Worm (Caenorhabditis elegans) whole organism, L2 larva: Measurements from ENCODE around the gene his-41.
A peak's percentile ranks its signal among the peaks of the same experiment; 100 is the strongest.

Source experiments
- C34F6.9 ChIP-seq: fragments of 150-350 bp; optimal IDR thresholded peaks from 2 replicates; lab custom pipeline; 2014; ENCODE audit warnings: missing biosample characterization, missing genetic modification characterization
- F13H6.1 ChIP-seq: sonication (generic microtip); optimal IDR thresholded peaks from 2 replicates; lab custom pipeline; 2016; ENCODE audit warnings: missing genetic modification characterization, missing compliant biosample characterization
- R02D3.7 ChIP-seq: fragments of 150-350 bp; optimal IDR thresholded peaks from 2 replicates; lab custom pipeline; 2014; ENCODE audit warnings: missing biosample characterization, missing genetic modification characterization
- Y55F3AM.14 ChIP-seq: fragments of 200-800 bp; sonication (Bioruptor generic); optimal IDR thresholded peaks from 2 replicates; lab custom pipeline; 2018; ENCODE audit warnings: mild to moderate bottlenecking, missing genetic modification characterization, missing compliant biosample characterization
- ZK546.5 ChIP-seq: sonication (generic microtip); optimal IDR thresholded peaks from 2 replicates; lab custom pipeline; 2017; ENCODE audit warnings: missing biosample characterization, missing genetic modification characterization
- alr-1 ChIP-seq: fragments of 150-350 bp; optimal IDR thresholded peaks from 2 replicates; lab custom pipeline; 2014; ENCODE audit warnings: missing biosample characterization, missing genetic modification characterization
- aly-2 ChIP-seq: fragments of 150-350 bp; optimal IDR thresholded peaks from 2 replicates; lab custom pipeline; 2014; ENCODE audit warnings: missing biosample characterization, missing genetic modification characterization
- ama-1 ChIP-seq: fragments of 150-350 bp; optimal IDR thresholded peaks from 2 replicates; lab custom pipeline; 2018; ENCODE audit warnings: inconsistent platforms
- blmp-1 ChIP-seq: sonication (generic microtip); optimal IDR thresholded peaks from 2 replicates; lab custom pipeline; 2017; ENCODE audit warnings: missing genetic modification characterization, mild to moderate bottlenecking, missing compliant biosample characterization, antibody characterized with exemption, moderate library complexity; ENCODE audit not compliant: insufficient read depth
- ceh-16 ChIP-seq: fragments of 150-350 bp; optimal IDR thresholded peaks from 2 replicates; lab custom pipeline; 2014; ENCODE audit warnings: missing biosample characterization, missing genetic modification characterization
- ceh-82 ChIP-seq: fragments of 150-350 bp; optimal IDR thresholded peaks from 2 replicates; lab custom pipeline; 2014; ENCODE audit warnings: missing biosample characterization, missing genetic modification characterization
- crh-2 ChIP-seq: sonication (generic microtip); optimal IDR thresholded peaks from 2 replicates; lab custom pipeline; 2017; ENCODE audit warnings: missing biosample characterization, missing genetic modification characterization
- dmd-4 ChIP-seq: sonication (generic microtip); optimal IDR thresholded peaks from 2 replicates; lab custom pipeline; 2017; ENCODE audit warnings: missing biosample characterization, missing genetic modification characterization
- egl-27 ChIP-seq: sonication (generic microtip); optimal IDR thresholded peaks from 3 replicates; lab custom pipeline; 2017; ENCODE audit warnings: missing biosample characterization, missing genetic modification reagents, missing genetic modification characterization
- elt-1 ChIP-seq: fragments of 150-350 bp; optimal IDR thresholded peaks from 2 replicates; lab custom pipeline; 2014; ENCODE audit warnings: missing biosample characterization, missing genetic modification characterization
- elt-3 ChIP-seq: sonication (generic microtip); optimal IDR thresholded peaks from 2 replicates; lab custom pipeline; 2017; ENCODE audit warnings: missing biosample characterization, missing genetic modification characterization
- fos-1 ChIP-seq: fragments of 150-350 bp; optimal IDR thresholded peaks from 2 replicates; lab custom pipeline; 2014; ENCODE audit warnings: missing biosample characterization, missing genetic modification characterization
- gmeb-1 ChIP-seq: fragments of 150-350 bp; optimal IDR thresholded peaks from 2 replicates; lab custom pipeline; 2014; ENCODE audit warnings: missing biosample characterization, missing genetic modification characterization
- lin-11 ChIP-seq: fragments of 150-350 bp; sonication (generic microtip); optimal IDR thresholded peaks from 2 replicates; lab custom pipeline; 2014; ENCODE audit warnings: missing biosample characterization, missing genetic modification characterization, inconsistent platforms, mixed read lengths
- lin-13 ChIP-seq: fragments of 150-350 bp; optimal IDR thresholded peaks from 2 replicates; lab custom pipeline; 2014; ENCODE audit warnings: missing biosample characterization, missing genetic modification reagents, missing genetic modification characterization
- lin-39 ChIP-seq: fragments of 150-350 bp; optimal IDR thresholded peaks from 2 replicates; lab custom pipeline; 2014; ENCODE audit warnings: missing biosample characterization, missing genetic modification reagents, missing genetic modification characterization
- lsy-2 ChIP-seq, 2 experiments: fragments of 150-350 bp in 1 of 2; sonication (generic microtip) in 1 of 2; optimal IDR thresholded peaks; 2 replicates each; lab custom pipeline; 2014 to 2017; ENCODE audit warnings: missing biosample characterization in 2 of 2, missing genetic modification characterization in 2 of 2
- mab-5 ChIP-seq: fragments of 150-350 bp; optimal IDR thresholded peaks from 2 replicates; lab custom pipeline; 2014; ENCODE audit warnings: missing biosample characterization, missing genetic modification characterization
- mbf-1 ChIP-seq: sonication (generic microtip); optimal IDR thresholded peaks from 2 replicates; lab custom pipeline; 2017; ENCODE audit warnings: missing biosample characterization, missing genetic modification characterization
- mdl-1 ChIP-seq, 2 experiments: fragments of 150-350 bp in 1 of 2; sonication (generic microtip) in 1 of 2; optimal IDR thresholded peaks; 2 replicates each; lab custom pipeline; 2017; ENCODE audit warnings: missing biosample characterization in 2 of 2, missing genetic modification characterization in 2 of 2
- nhr-10 ChIP-seq: sonication (generic microtip); optimal IDR thresholded peaks from 2 replicates; lab custom pipeline; 2017; ENCODE audit warnings: missing biosample characterization, missing genetic modification characterization
- nhr-11 ChIP-seq: fragments of 150-350 bp; optimal IDR thresholded peaks from 2 replicates; lab custom pipeline; 2014; ENCODE audit warnings: missing biosample characterization, missing genetic modification characterization
- nhr-12 ChIP-seq: fragments of 150-350 bp; optimal IDR thresholded peaks from 2 replicates; lab custom pipeline; 2014; ENCODE audit warnings: missing biosample characterization, missing genetic modification characterization
- nhr-129 ChIP-seq: fragments of 150-350 bp; optimal IDR thresholded peaks from 2 replicates; lab custom pipeline; 2014; ENCODE audit warnings: missing biosample characterization, missing genetic modification characterization
- nhr-21 ChIP-seq: fragments of 150-350 bp; optimal IDR thresholded peaks from 2 replicates; lab custom pipeline; 2014; ENCODE audit warnings: missing biosample characterization, missing genetic modification characterization
- nhr-23 ChIP-seq: fragments of 150-350 bp; optimal IDR thresholded peaks from 2 replicates; lab custom pipeline; 2014; ENCODE audit warnings: missing biosample characterization, missing genetic modification reagents, missing genetic modification characterization
- nhr-237 ChIP-seq: fragments of 150-350 bp; optimal IDR thresholded peaks from 2 replicates; lab custom pipeline; 2014; ENCODE audit warnings: missing biosample characterization, missing genetic modification characterization
- nhr-25 ChIP-seq: fragments of 150-350 bp; sonication (generic microtip); optimal IDR thresholded peaks from 3 replicates; lab custom pipeline; 2014; ENCODE audit warnings: missing biosample characterization, missing genetic modification characterization
- nhr-6 ChIP-seq: fragments of 150-350 bp; optimal IDR thresholded peaks from 2 replicates; lab custom pipeline; 2014; ENCODE audit warnings: missing biosample characterization, missing genetic modification characterization
- nhr-77 ChIP-seq: fragments of 150-350 bp; optimal IDR thresholded peaks from 2 replicates; lab custom pipeline; 2014; ENCODE audit warnings: missing biosample characterization, missing genetic modification characterization
- peb-1 ChIP-seq: fragments of 150-350 bp; optimal IDR thresholded peaks from 2 replicates; lab custom pipeline; 2014; ENCODE audit warnings: missing biosample characterization, missing genetic modification characterization
- sem-4 ChIP-seq: fragments of 150-350 bp; optimal IDR thresholded peaks from 2 replicates; lab custom pipeline; 2014; ENCODE audit warnings: missing biosample characterization, missing genetic modification reagents, missing genetic modification characterization
- skn-1 ChIP-seq: sonication (generic microtip); optimal IDR thresholded peaks from 2 replicates; lab custom pipeline; 2017; ENCODE audit warnings: missing biosample characterization, missing genetic modification characterization
- sma-3 ChIP-seq: sonication (generic microtip); optimal IDR thresholded peaks from 2 replicates; lab custom pipeline; 2016; ENCODE audit warnings: missing genetic modification reagents, missing genetic modification characterization, missing compliant biosample characterization
- sma-9 ChIP-seq, 2 experiments: fragments of 150-350 bp in 1 of 2; sonication (generic microtip) in 1 of 2; optimal IDR thresholded peaks; 2 replicates each; lab custom pipeline; 2014 to 2016; ENCODE audit warnings: missing genetic modification characterization in 2 of 2, mild to moderate bottlenecking in 1 of 2, missing biosample characterization in 1 of 2, missing compliant biosample characterization in 1 of 2, missing genetic modification reagents in 1 of 2, moderate library complexity in 1 of 2
- snpc-4 ChIP-seq: fragments of 150-350 bp; optimal IDR thresholded peaks from 2 replicates; lab custom pipeline; 2014; ENCODE audit warnings: missing biosample characterization, missing genetic modification characterization
- unc-39 ChIP-seq: fragments of 150-350 bp; optimal IDR thresholded peaks from 2 replicates; lab custom pipeline; 2014; ENCODE audit warnings: missing biosample characterization, missing genetic modification characterization
- unc-55 ChIP-seq: fragments of 150-350 bp; sonication (generic microtip); optimal IDR thresholded peaks from 3 replicates; lab custom pipeline; 2014; ENCODE audit warnings: missing biosample characterization, missing genetic modification reagents, missing genetic modification characterization
- unc-62 ChIP-seq: fragments of 150-350 bp; optimal IDR thresholded peaks from 2 replicates; lab custom pipeline; 2014; ENCODE audit warnings: missing biosample characterization, missing genetic modification reagents, missing genetic modification characterization
- zag-1 ChIP-seq: fragments of 150-350 bp; optimal IDR thresholded peaks from 2 replicates; lab custom pipeline; 2014; ENCODE audit warnings: missing biosample characterization, missing genetic modification characterization
- ztf-1 ChIP-seq: fragments of 200-800 bp; sonication (Bioruptor generic); conservative IDR thresholded peaks from 2 replicates; pipeline ENCODE4 v1.3.6; 2022; ENCODE audit warnings: missing genetic modification characterization, missing compliant biosample characterization
- ztf-11 ChIP-seq: sonication (generic microtip); optimal IDR thresholded peaks from 2 replicates; lab custom pipeline; 2017; ENCODE audit warnings: missing biosample characterization, missing genetic modification characterization
- ztf-4 ChIP-seq: fragments of 150-350 bp; optimal IDR thresholded peaks from 2 replicates; lab custom pipeline; 2014; ENCODE audit warnings: missing biosample characterization, missing genetic modification characterization

Gene his-41

ce11 chrV:9513590-9513989 is 31.7 kb upstream of the his-41 start, which contains the start of gene eif-2Bdelta:
Gene eif-2Bdelta (plus strand): TSS chrV:9513824.
- peak; percentile 58 for TF ChIP-seq mab-5 (tag; lab: Kevin White, UChicago)
- TF ChIP-seq snpc-4 (tag; lab: Kevin White, UChicago) = peak; percentile 51
- no peak for TF ChIP-seq egl-27 (tag; lab: Kevin White, UChicago)
- no peak for TF ChIP-seq R02D3.7
- peak; percentile 39 for TF ChIP-seq nhr-25 (tag; lab: Kevin White, UChicago)
- TF ChIP-seq F13H6.1 (tag; lab: Kevin White, UChicago) = peak; percentile 38
- TF ChIP-seq nhr-77 (tag; lab: Kevin White, UChicago) = no peak
- TF ChIP-seq blmp-1 (tag; lab: Kevin White, UChicago) = no peak
- no peak for TF ChIP-seq alr-1 (tag; lab: Kevin White, UChicago)
- no peak for TF ChIP-seq nhr-237 (tag; lab: Kevin White, UChicago)
- TF ChIP-seq elt-3 (tag; lab: Kevin White, UChicago) = no peak
- TF ChIP-seq lsy-2 (tag; optimal IDR thresholded peaks at IDR 0.05; lab: Kevin White, UChicago) = peak; percentile 68 to 80
- peak; percentile 82 for TF ChIP-seq C34F6.9 (tag; lab: Kevin White, UChicago)
- peak; percentile 10 for TF ChIP-seq crh-2 (tag; lab: Kevin White, UChicago)
- TF ChIP-seq ceh-16 = no peak
- no peak for TF ChIP-seq nhr-23 (tag; lab: Kevin White, UChicago)
- TF ChIP-seq ama-1 (lab: Kevin White, UChicago) = no peak
- TF ChIP-seq nhr-21 (tag; lab: Kevin White, UChicago) = no peak
- no peak for TF ChIP-seq sem-4
- peak; percentile 74 for TF ChIP-seq sma-9 (GFP tag; optimal IDR thresholded peaks at IDR 0.05; lab: Kevin White, UChicago)
- TF ChIP-seq sma-9 (tag; optimal IDR thresholded peaks at IDR 0.05; lab: Kevin White, UChicago) = no peak
- peak; percentile 46 for TF ChIP-seq sma-3
- no peak for TF ChIP-seq nhr-10 (tag; lab: Kevin White, UChicago)
- peak; percentile 73 for TF ChIP-seq gmeb-1
- TF ChIP-seq nhr-12 (tag; lab: Kevin White, UChicago) = no peak

- TF ChIP-seq egl-27 (tag; lab: Kevin White, UChicago) = no peak
- no peak for TF ChIP-seq Y55F3AM.14 (GFP tag; lab: Kevin White, UChicago)
- TF ChIP-seq ztf-11 = no peak
- TF ChIP-seq fos-1 (tag; lab: Kevin White, UChicago) = no peak
- no peak for TF ChIP-seq R02D3.7
- TF ChIP-seq ztf-4 = no peak
- TF ChIP-seq nhr-129 (tag; lab: Kevin White, UChicago) = peak; percentile 63
- TF ChIP-seq blmp-1 (tag; lab: Kevin White, UChicago) = peak; percentile 74
- no peak for TF ChIP-seq mab-5 (tag; lab: Kevin White, UChicago)
- TF ChIP-seq sma-3 = peak; percentile 69
- TF ChIP-seq F13H6.1 (tag; lab: Kevin White, UChicago) = no peak
- TF ChIP-seq nhr-12 (tag; lab: Kevin White, UChicago) = no peak
- TF ChIP-seq unc-55 = no peak
- no peak for TF ChIP-seq elt-1 (tag; lab: Kevin White, UChicago)
- no peak for TF ChIP-seq dmd-4 (tag; lab: Kevin White, UChicago)
- TF ChIP-seq skn-1 (tag; lab: Kevin White, UChicago) = no peak
- TF ChIP-seq lin-11 (tag; lab: Kevin White, UChicago) = no peak
- no peak for TF ChIP-seq peb-1 (tag; lab: Kevin White, UChicago)
- TF ChIP-seq mdl-1 (tag; optimal IDR thresholded peaks at IDR 0.05; lab: Kevin White, UChicago) = peak in 1 of 2 experiments; percentile 40
- peak; percentile 71 for TF ChIP-seq nhr-25 (tag; lab: Kevin White, UChicago)
- TF ChIP-seq nhr-237 (tag; lab: Kevin White, UChicago) = no peak
- no peak for TF ChIP-seq lin-39
- TF ChIP-seq mbf-1 (tag; lab: Kevin White, UChicago) = no peak
- TF ChIP-seq alr-1 (tag; lab: Kevin White, UChicago) = no peak
- no peak for TF ChIP-seq C34F6.9 (tag; lab: Kevin White, UChicago)
- TF ChIP-seq nhr-10 (tag; lab: Kevin White, UChicago) = no peak
- no peak for TF ChIP-seq lin-13 (GFP tag; lab: Kevin White, UChicago)
- no peak for TF ChIP-seq aly-2 (tag; lab: Kevin White, UChicago)
- TF ChIP-seq ZK546.5 (tag; lab: Kevin White, UChicago) = no peak
- no peak for TF ChIP-seq ama-1 (lab: Kevin White, UChicago)
- no peak for TF ChIP-seq zag-1 (tag; lab: Kevin White, UChicago)
- no peak for TF ChIP-seq ceh-16
- peak in 1 of 2 experiments; percentile 31 for TF ChIP-seq lsy-2 (tag; optimal IDR thresholded peaks at IDR 0.05; lab: Kevin White, UChicago)
- no peak for TF ChIP-seq nhr-11 (tag; lab: Kevin White, UChicago)
- peak; percentile 78 for TF ChIP-seq crh-2 (tag; lab: Kevin White, UChicago)
- peak; percentile 97 for TF ChIP-seq nhr-21 (tag; lab: Kevin White, UChicago)
- no peak for TF ChIP-seq nhr-23 (tag; lab: Kevin White, UChicago)
- TF ChIP-seq sma-9 (GFP tag; optimal IDR thresholded peaks at IDR 0.05; lab: Kevin White, UChicago) = peak; percentile 96
- no peak for TF ChIP-seq sma-9 (tag; optimal IDR thresholded peaks at IDR 0.05; lab: Kevin White, UChicago)
- TF ChIP-seq gmeb-1 = peak; percentile 55
- no peak for TF ChIP-seq elt-3 (tag; lab: Kevin White, UChicago)
- TF ChIP-seq unc-39 (tag; lab: Kevin White, UChicago) = no peak
- peak; percentile 62 for TF ChIP-seq nhr-6 (tag; lab: Kevin White, UChicago)
- no peak for TF ChIP-seq nhr-77 (tag; lab: Kevin White, UChicago)
- TF ChIP-seq ztf-1 (GFP tag; lab: Robert Waterston, UW) = no peak
- no peak for TF ChIP-seq sem-4
- TF ChIP-seq snpc-4 (tag; lab: Kevin White, UChicago) = no peak
- no peak for TF ChIP-seq unc-62 (GFP tag; lab: Kevin White, UChicago)
- TF ChIP-seq ceh-82 (tag; lab: Kevin White, UChicago) = no peak
Measured at ce11 chrV:9516280-9516679, 29.1 kb upstream of the his-41 start.
